Worm (Caenorhabditis elegans) whole organism, young adult: ENCODE measurements around the gene mars-1.

Source experiments
- F52B5.7 ChIP-seq: sonication (generic microtip); optimal IDR thresholded peaks from 2 replicates; lab custom pipeline; 2016; ENCODE audit warnings: mild to moderate bottlenecking, missing genetic modification characterization, missing compliant biosample characterization
- ama-1 ChIP-seq, 3 experiments: fragments of 150-350 bp in 1 of 3; sonication (generic microtip) in 2 of 3; optimal IDR thresholded peaks; 2 replicates each; lab custom pipeline; 2014 to 2018; ENCODE audit warnings: missing biosample characterization in 2 of 3, missing genetic modification characterization in 2 of 3, missing genetic modification reagents in 2 of 3
- bed-2 ChIP-seq: fragments of 200-800 bp; sonication (Bioruptor generic); IDR thresholded peaks from 2 replicates; pipeline ENCODE4 v1.3.6; 2022; ENCODE audit warnings: missing genetic modification reagents, missing genetic modification characterization, missing compliant biosample characterization
- ceh-91 ChIP-seq: fragments of 200-800 bp; sonication (Bioruptor generic); IDR thresholded peaks from 2 replicates; pipeline ENCODE4 v1.3.6; 2022; ENCODE audit warnings: missing genetic modification reagents, missing genetic modification characterization, missing compliant biosample characterization
- dpl-1 ChIP-seq: fragments of 150-350 bp; optimal IDR thresholded peaks from 2 replicates; lab custom pipeline; 2014; ENCODE audit warnings: missing biosample characterization, missing genetic modification reagents, missing genetic modification characterization
- egl-18 ChIP-seq: fragments of 200-800 bp; sonication (Bioruptor generic); IDR thresholded peaks from 2 replicates; pipeline ENCODE4 v1.3.6; 2022; ENCODE audit warnings: missing genetic modification reagents, missing genetic modification characterization, missing compliant biosample characterization
- him-1 ChIP-seq: sonication (generic microtip); optimal IDR thresholded peaks from 2 replicates; lab custom pipeline; 2016; ENCODE audit warnings: missing genotype, missing genetic modification reagents, missing genetic modification characterization, missing compliant biosample characterization
- let-607 ChIP-seq, 2 experiments: fragments of 200-800 bp in 1 of 2; sonication (Bioruptor generic) in 1 of 2; sonication (generic microtip) in 1 of 2; optimal IDR thresholded peaks; 2 replicates each; lab custom pipeline; 2016 to 2018; ENCODE audit warnings: mild to moderate bottlenecking in 2 of 2, missing compliant biosample characterization in 2 of 2, missing genetic modification characterization in 2 of 2, moderate library complexity in 2 of 2, missing genotype in 1 of 2
- nhr-80 ChIP-seq: sonication (generic microtip); optimal IDR thresholded peaks from 2 replicates; lab custom pipeline; 2016; ENCODE audit warnings: missing genetic modification characterization, missing compliant biosample characterization
- snpc-4 ChIP-seq, 5 experiments: fragments of 150-350 bp in 1 of 5; sonication (generic microtip) in 4 of 5; optimal IDR thresholded peaks; 2 replicates each; lab custom pipeline; 2014 to 2018; ENCODE audit warnings: missing genetic modification characterization in 5 of 5, missing biosample characterization in 3 of 5, antibody characterized with exemption in 2 of 5, mild to moderate bottlenecking in 2 of 5, missing compliant biosample characterization in 2 of 5, missing genotype in 2 of 5, moderate library complexity in 2 of 5, missing genetic modification reagents in 1 of 5
- tbx-9 ChIP-seq: sonication (generic microtip); optimal IDR thresholded peaks from 2 replicates; lab custom pipeline; 2016; ENCODE audit warnings: borderline replicate concordance, missing genetic modification characterization, inconsistent platforms, missing compliant biosample characterization

DNA sequence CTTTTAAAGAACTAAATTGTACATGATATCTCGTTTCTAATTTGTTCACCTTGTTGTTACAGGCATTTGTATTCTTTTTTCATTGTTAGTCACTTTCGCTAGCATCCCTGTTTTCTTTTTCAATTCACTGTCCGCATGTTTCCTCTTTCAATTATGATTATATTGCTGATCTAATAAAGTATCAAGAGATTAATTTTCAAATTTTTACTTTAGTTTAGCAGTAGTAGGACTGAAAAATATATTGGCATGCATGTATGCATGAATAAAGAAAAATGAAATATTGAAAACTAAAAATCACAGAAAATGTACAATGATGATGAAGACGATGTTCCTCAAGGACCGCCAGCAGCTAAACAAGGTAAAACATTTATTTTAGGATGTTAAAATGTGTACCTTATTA, 2.7 kb upstream of the mars-1 start, which contains the start of gene rbm-17:
- TF ChIP-seq egl-18 (GFP tag; lab: Robert Waterston, UW) = no peak
- no peak for TF ChIP-seq tbx-9 (tag; lab: Kevin White, UChicago)
- TF ChIP-seq let-607 (tag; optimal IDR thresholded peaks at IDR 0.05; lab: Kevin White, UChicago) = no peak
- no peak for TF ChIP-seq snpc-4 (GFP tag; optimal IDR thresholded peaks at IDR 0.05; lab: Kevin White, UChicago)
- no peak for TF ChIP-seq snpc-4 (tag; optimal IDR thresholded peaks at IDR 0.05; lab: Kevin White, UChicago)
- TF ChIP-seq him-1 (tag; lab: Kevin White, UChicago) = no peak
- no peak for TF ChIP-seq ceh-91
- no peak for TF ChIP-seq bed-2 (GFP tag; lab: Robert Waterston, UW)
- no peak for TF ChIP-seq nhr-80 (tag; lab: Kevin White, UChicago)
- TF ChIP-seq ama-1 (optimal IDR thresholded peaks at IDR 0.05; lab: Kevin White, UChicago) = peak; percentile 36
- no peak for TF ChIP-seq ama-1 (GFP tag; optimal IDR thresholded peaks at IDR 0.05; lab: Kevin White, UChicago)
- no peak for TF ChIP-seq F52B5.7 (tag; lab: Kevin White, UChicago)
- no peak for TF ChIP-seq dpl-1 (GFP tag; lab: Kevin White, UChicago)
